Fruit fly (Drosophila melanogaster): ENCODE measurements around the gene CtsB.

The CtsB gene

dm6 chrX:13817418-13818171, 35.6 kb upstream of the CtsB start:
- TF ChIP-seq psq (optimal IDR thresholded peaks at IDR 0.05) (no peak), pan (optimal IDR thresholded peaks at IDR 0.05) (no peak), Dll (optimal IDR thresholded peaks at IDR 0.05) (no peak), EcR (GFP tag; optimal IDR thresholded peaks at IDR 0.05) (no peak), usp (GFP tag; optimal IDR thresholded peaks at IDR 0.05) (no peak), CG8478 (optimal IDR thresholded peaks at IDR 0.05) (no peak)

dm6 chrX:13815526-13816173, 33.7 kb upstream of the CtsB start:
- no peak for TF ChIP-seq CG8478 (optimal IDR thresholded peaks at IDR 0.05)
- TF ChIP-seq Dll (optimal IDR thresholded peaks at IDR 0.05) = no peak
- TF ChIP-seq pan (optimal IDR thresholded peaks at IDR 0.05) = no peak
- no peak for TF ChIP-seq usp (GFP tag; optimal IDR thresholded peaks at IDR 0.05)
- TF ChIP-seq psq (optimal IDR thresholded peaks at IDR 0.05) = no peak
- TF ChIP-seq EcR (GFP tag; optimal IDR thresholded peaks at IDR 0.05) = no peak

- TF ChIP-seq psq (optimal IDR thresholded peaks at IDR 0.05) = no peak
- TF ChIP-seq EcR (GFP tag; optimal IDR thresholded peaks at IDR 0.05) = no peak
- no peak for TF ChIP-seq usp (GFP tag; optimal IDR thresholded peaks at IDR 0.05)
- TF ChIP-seq CG8478 (optimal IDR thresholded peaks at IDR 0.05) = no peak
- TF ChIP-seq pan (optimal IDR thresholded peaks at IDR 0.05) = no peak
- TF ChIP-seq Dll (optimal IDR thresholded peaks at IDR 0.05) = no peak
These were observed 32.1 kb upstream of the CtsB start for dm6 chrX:13814058-13814457.

- TF ChIP-seq CG8478 (optimal IDR thresholded peaks at IDR 0.05) = no peak
- no peak for TF ChIP-seq EcR (GFP tag; optimal IDR thresholded peaks at IDR 0.05)
- no peak for TF ChIP-seq psq (optimal IDR thresholded peaks at IDR 0.05)
- TF ChIP-seq usp (GFP tag; optimal IDR thresholded peaks at IDR 0.05) = no peak
- no peak for TF ChIP-seq Dll (optimal IDR thresholded peaks at IDR 0.05)
- no peak for TF ChIP-seq pan (optimal IDR thresholded peaks at IDR 0.05)
These were observed 29.5 kb upstream of the CtsB start, which contains the start of gene CG11095 for dm6 chrX:13811480-13811879. Gene CG11095, plus strand, starts transcription at chrX:13811684.

dm6 chrX:13805554-13805953, 23.6 kb upstream of the CtsB start:
- TF ChIP-seq psq (optimal IDR thresholded peaks at IDR 0.05) (no peak), usp (GFP tag; optimal IDR thresholded peaks at IDR 0.05) (no peak), Dll (optimal IDR thresholded peaks at IDR 0.05) (no peak), EcR (GFP tag; optimal IDR thresholded peaks at IDR 0.05) (no peak), pan (optimal IDR thresholded peaks at IDR 0.05) (no peak), CG8478 (optimal IDR thresholded peaks at IDR 0.05) (no peak)

dm6 chrX:13804398-13804797, 22.4 kb upstream of the CtsB start:
- TF ChIP-seq psq (optimal IDR thresholded peaks at IDR 0.05) = no peak

dm6 chrX:13800680-13801079, 18.7 kb upstream of the CtsB start:
- TF ChIP-seq EcR (GFP tag; optimal IDR thresholded peaks at IDR 0.05) = no peak
- no peak for TF ChIP-seq usp (GFP tag; optimal IDR thresholded peaks at IDR 0.05)
- no peak for TF ChIP-seq CG8478 (optimal IDR thresholded peaks at IDR 0.05)
- no peak for TF ChIP-seq psq (optimal IDR thresholded peaks at IDR 0.05)
- TF ChIP-seq Dll (optimal IDR thresholded peaks at IDR 0.05) = no peak
- no peak for TF ChIP-seq pan (optimal IDR thresholded peaks at IDR 0.05)

- no peak for TF ChIP-seq pan (optimal IDR thresholded peaks at IDR 0.05)
- no peak for TF ChIP-seq EcR (GFP tag; optimal IDR thresholded peaks at IDR 0.05)
- no peak for TF ChIP-seq Dll (optimal IDR thresholded peaks at IDR 0.05)
- no peak for TF ChIP-seq usp (GFP tag; optimal IDR thresholded peaks at IDR 0.05)
- no peak for TF ChIP-seq psq (optimal IDR thresholded peaks at IDR 0.05)
- TF ChIP-seq CG8478 (optimal IDR thresholded peaks at IDR 0.05) = no peak
These were observed 15.6 kb upstream of the CtsB start, which contains the start of gene CG10996 for dm6 chrX:13797538-13797937. Gene CG10996, minus strand, starts transcription at chrX:13797638.

dm6 chrX:13792463-13792862, 10.5 kb upstream of the CtsB start:
- TF ChIP-seq usp (GFP tag; optimal IDR thresholded peaks at IDR 0.05) = no peak

- TF ChIP-seq usp (GFP tag; optimal IDR thresholded peaks at IDR 0.05) (no peak), pan (optimal IDR thresholded peaks at IDR 0.05) (no peak), Dll (optimal IDR thresholded peaks at IDR 0.05) (no peak), EcR (GFP tag; optimal IDR thresholded peaks at IDR 0.05) (no peak), CG8478 (optimal IDR thresholded peaks at IDR 0.05) (no peak), psq (optimal IDR thresholded peaks at IDR 0.05) (no peak)
These were observed 9.0 kb upstream of the CtsB start, which contains the start of gene CG10993 for dm6 chrX:13791011-13791410. Gene CG10993, minus strand, starts transcription at chrX:13791111.

dm6 chrX:13788973-13789682, 7.2 kb upstream of the CtsB start:
- no peak for TF ChIP-seq Dll (optimal IDR thresholded peaks at IDR 0.05)
- TF ChIP-seq CG8478 (optimal IDR thresholded peaks at IDR 0.05) = no peak
- TF ChIP-seq EcR (GFP tag; optimal IDR thresholded peaks at IDR 0.05) = no peak
- no peak for TF ChIP-seq pan (optimal IDR thresholded peaks at IDR 0.05)
- no peak for TF ChIP-seq usp (GFP tag; optimal IDR thresholded peaks at IDR 0.05)
- no peak for TF ChIP-seq psq (optimal IDR thresholded peaks at IDR 0.05)

- no peak for TF ChIP-seq psq (optimal IDR thresholded peaks at IDR 0.05)
- no peak for TF ChIP-seq Dll (optimal IDR thresholded peaks at IDR 0.05)
- no peak for TF ChIP-seq EcR (GFP tag; optimal IDR thresholded peaks at IDR 0.05)
- TF ChIP-seq CG8478 (optimal IDR thresholded peaks at IDR 0.05) = no peak
- TF ChIP-seq usp (GFP tag; optimal IDR thresholded peaks at IDR 0.05) = no peak
- no peak for TF ChIP-seq pan (optimal IDR thresholded peaks at IDR 0.05)
These were observed 5.4 kb upstream of the CtsB start for dm6 chrX:13787282-13787850.
